Worm (Caenorhabditis elegans) whole organism, young adult: Measurements from ENCODE around the gene C32B5.13.

Experiments used
- ceh-40 ChIP-seq: fragments of 200-800 bp; sonication (Bioruptor generic); IDR thresholded peaks from 2 replicates; pipeline ENCODE4 v1.3.6; 2022; ENCODE audit warnings: missing genetic modification characterization, missing compliant biosample characterization
- fkh-3 ChIP-seq: sonication (generic microtip); optimal IDR thresholded peaks from 2 replicates; lab custom pipeline; 2016; ENCODE audit warnings: mild to moderate bottlenecking, missing genetic modification characterization, missing compliant biosample characterization
- lin-54 ChIP-seq: fragments of 200-800 bp; sonication (Bioruptor generic); optimal IDR thresholded peaks from 2 replicates; lab custom pipeline; 2018; ENCODE audit warnings: mild to moderate bottlenecking, missing genetic modification characterization, missing compliant biosample characterization
- lir-1 ChIP-seq: fragments of 200-800 bp; sonication (Bioruptor generic); conservative IDR thresholded peaks from 2 replicates; pipeline ENCODE4 v1.3.6; 2022; ENCODE audit warnings: missing genetic modification reagents, missing genetic modification characterization, missing compliant biosample characterization
- mel-28 ChIP-seq: sonication (generic microtip); optimal IDR thresholded peaks from 2 replicates; lab custom pipeline; 2016; ENCODE audit warnings: borderline replicate concordance, mild to moderate bottlenecking, missing genetic modification characterization, missing compliant biosample characterization
- sea-2 ChIP-seq: fragments of 200-800 bp; sonication (Bioruptor generic); IDR thresholded peaks from 2 replicates; pipeline ENCODE4 v1.3.6; 2022; ENCODE audit warnings: missing genetic modification characterization, missing compliant biosample characterization
- zim-3 ChIP-seq: sonication (generic microtip); optimal IDR thresholded peaks from 2 replicates; lab custom pipeline; 2017; ENCODE audit warnings: mild to moderate bottlenecking, missing genetic modification characterization, moderate library complexity, missing compliant biosample characterization

DNA sequence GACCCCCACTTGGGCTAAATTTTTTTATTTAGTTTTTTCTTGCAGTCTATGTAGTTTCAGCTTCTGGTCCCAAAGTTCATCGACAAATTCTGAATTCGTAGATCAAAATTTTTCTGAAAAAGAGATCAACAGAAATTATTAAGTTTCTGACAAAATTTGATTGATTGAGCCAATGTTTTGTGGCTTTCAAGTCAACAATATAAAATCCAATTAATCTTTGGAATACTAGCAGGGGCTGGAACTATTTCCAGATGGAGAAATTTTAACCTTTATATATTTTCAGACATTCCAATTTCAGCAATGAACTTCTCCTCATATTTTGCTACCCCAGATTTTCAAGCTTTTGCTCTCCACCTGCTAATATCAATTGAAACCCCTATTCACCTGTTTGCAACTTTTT, 21.0 kb upstream of the C32B5.13 start, which contains the start of gene srh-274:
- no peak for TF ChIP-seq fkh-3
- no peak for TF ChIP-seq sea-2 (GFP tag; lab: Robert Waterston, UW)
- TF ChIP-seq lir-1 (GFP tag; lab: Robert Waterston, UW), result no peak
- TF ChIP-seq lin-54 (GFP tag; lab: Kevin White, UChicago), result no peak
- TF ChIP-seq ceh-40 (GFP tag; lab: Robert Waterston, UW), result no peak
- TF ChIP-seq mel-28 (tag; lab: Kevin White, UChicago), result no peak
- no peak for TF ChIP-seq zim-3 (tag; lab: Kevin White, UChicago)
